Fruit fly (Drosophila melanogaster) whole organism, embryonic: ENCODE results near the gene CG42577.
A peak's percentile ranks its signal among the peaks of the same experiment; 100 is the strongest.

Experiments
- Adf1 ChIP-seq: fragments of 200-800 bp; sonication (Bioruptor generic); IDR thresholded peaks from 2 replicates; pipeline ENCODE4 v1.3.6; 2022; ENCODE audit warnings: missing biosample characterization, missing genetic modification characterization
- CG10979 ChIP-seq: fragments of 200-800 bp; sonication (Bioruptor generic); optimal IDR thresholded peaks from 2 replicates; lab custom pipeline; 2018; ENCODE audit warnings: missing biosample characterization, mild to moderate bottlenecking, missing genetic modification characterization, moderate library complexity
- CG12769 ChIP-seq: fragments of 200-800 bp; sonication (Bioruptor generic); optimal IDR thresholded peaks from 2 replicates; lab custom pipeline; 2019; ENCODE audit warnings: missing biosample characterization, mild to moderate bottlenecking, missing genetic modification characterization, moderate library complexity
- CG16813 ChIP-seq: fragments of 200-800 bp; sonication (Bioruptor generic); IDR thresholded peaks from 3 replicates; pipeline ENCODE4 v1.3.6; 2022; ENCODE audit warnings: missing biosample characterization, missing genetic modification characterization; ENCODE audit not compliant: partially characterized antibody
- CG18011 ChIP-seq: fragments of 200-800 bp; sonication (Bioruptor generic); optimal IDR thresholded peaks from 2 replicates; lab custom pipeline; 2017; ENCODE audit warnings: missing biosample characterization, missing genetic modification characterization, mild to moderate bottlenecking, moderate library complexity, missing genotype
- CG2120 ChIP-seq: fragments of 200-800 bp; sonication (Bioruptor generic); optimal IDR thresholded peaks from 3 replicates; lab custom pipeline; 2016; ENCODE audit warnings: missing biosample characterization, missing genetic modification characterization
- CG2129 ChIP-seq: fragments of 200-800 bp; sonication (Bioruptor generic); IDR thresholded peaks from 2 replicates; pipeline ENCODE4 v1.3.6; 2022; ENCODE audit warnings: missing biosample characterization, missing genetic modification characterization; ENCODE audit not compliant: partially characterized antibody
- CG4707 ChIP-seq: fragments of 200-800 bp; sonication (Bioruptor generic); optimal IDR thresholded peaks from 2 replicates; lab custom pipeline; 2018; ENCODE audit warnings: missing biosample characterization, mild to moderate bottlenecking, missing genetic modification characterization, moderate library complexity
- CG5245 ChIP-seq: fragments of 200-800 bp; sonication (Bioruptor generic); optimal IDR thresholded peaks from 3 replicates; lab custom pipeline; 2016; ENCODE audit warnings: missing biosample characterization, missing genetic modification characterization
- CG8359 ChIP-seq: fragments of 200-800 bp; sonication (Bioruptor generic); optimal IDR thresholded peaks from 2 replicates; lab custom pipeline; 2017; ENCODE audit warnings: missing biosample characterization, mild to moderate bottlenecking, missing genetic modification characterization, borderline replicate concordance
- D19A ChIP-seq: fragments of 200-800 bp; optimal IDR thresholded peaks from 3 replicates; lab custom pipeline; 2019; ENCODE audit warnings: missing biosample characterization, mild to moderate bottlenecking, missing genetic modification characterization, moderate library complexity
- Dfd ChIP-seq, 2 experiments: fragments of >200 bp; optimal IDR thresholded peaks; 2 replicates each; lab custom pipeline; 2017; ENCODE audit warnings: missing biosample characterization in 2 of 2, missing genetic modification characterization in 2 of 2
- Dip2 ChIP-seq: fragments of 200-800 bp; sonication (Bioruptor generic); IDR thresholded peaks from 2 replicates; pipeline ENCODE4 v1.3.6; 2022; ENCODE audit warnings: missing biosample characterization, missing genetic modification characterization
- E2f1 ChIP-seq: fragments of 200-800 bp; sonication (Bioruptor generic); IDR thresholded peaks from 2 replicates; pipeline ENCODE4 v1.3.6; 2022; ENCODE audit warnings: missing biosample characterization, missing genetic modification characterization
- Ets65A ChIP-seq: fragments of 200-800 bp; sonication (Bioruptor generic); peaks from one replicate; lab custom pipeline; 2016; ENCODE audit warnings: missing biosample characterization, missing genetic modification characterization
- HHEX ChIP-seq: fragments of 200-800 bp; sonication (Bioruptor generic); optimal IDR thresholded peaks from 3 replicates; lab custom pipeline; 2017; ENCODE audit warnings: missing biosample characterization, mild to moderate bottlenecking, missing genetic modification characterization, missing genetic modification reagents
- Hr78 ChIP-seq, 2 experiments: fragments of 200-800 bp in 1 of 2; fragments of >200 bp in 1 of 2; sonication (Bioruptor generic) in 1 of 2; optimal IDR thresholded peaks; 2 replicates each; lab custom pipeline; 2017 to 2019; ENCODE audit warnings: missing biosample characterization in 2 of 2, missing genetic modification characterization in 2 of 2, mild to moderate bottlenecking in 1 of 2, moderate library complexity in 1 of 2
- Lpt ChIP-seq: fragments of >200 bp; optimal IDR thresholded peaks from 2 replicates; lab custom pipeline; 2018; ENCODE audit warnings: missing biosample characterization, missing genetic modification characterization
- Med ChIP-seq: fragments of 200-800 bp; sonication (Bioruptor generic); peaks from one replicate; lab custom pipeline; 2016; ENCODE audit warnings: missing biosample characterization, missing genetic modification characterization, mild to moderate bottlenecking, inconsistent platforms, moderate library complexity
- Nf-YC ChIP-seq: fragments of 200-800 bp; optimal IDR thresholded peaks from 3 replicates; lab custom pipeline; 2019; ENCODE audit warnings: missing biosample characterization, mild to moderate bottlenecking, missing genetic modification characterization, moderate library complexity
- NfI ChIP-seq: fragments of 200-800 bp; sonication (Bioruptor generic); optimal IDR thresholded peaks from 3 replicates; lab custom pipeline; 2018; ENCODE audit warnings: missing biosample characterization, mild to moderate bottlenecking, missing genetic modification characterization, moderate library complexity
- Oaz ChIP-seq: fragments of 200-800 bp; sonication (Bioruptor generic); IDR thresholded peaks from 2 replicates; pipeline ENCODE4 v1.3.6; 2022; ENCODE audit warnings: missing biosample characterization, missing genetic modification characterization
- cad ChIP-seq: fragments of >200 bp; optimal IDR thresholded peaks from 2 replicates; lab custom pipeline; 2017; ENCODE audit warnings: missing biosample characterization, missing genetic modification characterization
- cg ChIP-seq: fragments of 200-800 bp; sonication (Bioruptor generic); optimal IDR thresholded peaks from 3 replicates; lab custom pipeline; 2019; ENCODE audit warnings: missing biosample characterization, mild to moderate bottlenecking, missing genetic modification characterization, moderate library complexity
- crol ChIP-seq: fragments of 200-800 bp; sonication (Bioruptor generic); IDR thresholded peaks from 2 replicates; pipeline ENCODE4 v1.3.6; 2022; ENCODE audit warnings: missing biosample characterization, missing genetic modification characterization
- exex ChIP-seq: fragments of 200-800 bp; sonication (Bioruptor generic); optimal IDR thresholded peaks from 4 replicates; lab custom pipeline; 2018; ENCODE audit warnings: missing biosample characterization, mild to moderate bottlenecking, missing genetic modification characterization, moderate library complexity
- fd3F ChIP-seq: fragments of 200-800 bp; sonication (Bioruptor generic); optimal IDR thresholded peaks from 2 replicates; lab custom pipeline; 2018; ENCODE audit warnings: missing biosample characterization, mild to moderate bottlenecking, missing genetic modification characterization, moderate library complexity
- kni ChIP-seq: fragments of 200-800 bp; sonication (Bioruptor generic); optimal IDR thresholded peaks from 3 replicates; lab custom pipeline; 2017; ENCODE audit warnings: mild to moderate bottlenecking, missing biosample characterization, missing genetic modification reagents, missing genetic modification characterization
- mld ChIP-seq: fragments of 200-800 bp; sonication (Bioruptor generic); IDR thresholded peaks from 3 replicates; pipeline ENCODE4 v1.3.6; 2022; ENCODE audit warnings: missing biosample characterization, missing genetic modification characterization; ENCODE audit not compliant: partially characterized antibody
- pfk ChIP-seq: fragments of 200-800 bp; sonication (Bioruptor generic); optimal IDR thresholded peaks from 2 replicates; lab custom pipeline; 2018; ENCODE audit warnings: missing biosample characterization, mild to moderate bottlenecking, missing genetic modification characterization, moderate library complexity
- row ChIP-seq: fragments of 200-800 bp; sonication (Bioruptor generic); IDR thresholded peaks from 3 replicates; pipeline ENCODE4 v1.3.6; 2022; ENCODE audit warnings: missing biosample characterization, missing genetic modification characterization
- scrt ChIP-seq: fragments of 200-800 bp; sonication (Bioruptor generic); optimal IDR thresholded peaks from 2 replicates; lab custom pipeline; 2018; ENCODE audit warnings: missing biosample characterization, mild to moderate bottlenecking, missing genetic modification characterization, moderate library complexity
- sr ChIP-seq: fragments of 200-800 bp; sonication (Bioruptor generic); IDR thresholded peaks from 3 replicates; pipeline ENCODE4 v1.3.6; 2022; ENCODE audit warnings: missing biosample characterization, missing genetic modification characterization
- zfh2 ChIP-seq: fragments of 200-800 bp; sonication (Bioruptor generic); optimal IDR thresholded peaks from 2 replicates; lab custom pipeline; 2016; ENCODE audit warnings: missing biosample characterization, missing genetic modification characterization

The CG42577 gene

DNA sequence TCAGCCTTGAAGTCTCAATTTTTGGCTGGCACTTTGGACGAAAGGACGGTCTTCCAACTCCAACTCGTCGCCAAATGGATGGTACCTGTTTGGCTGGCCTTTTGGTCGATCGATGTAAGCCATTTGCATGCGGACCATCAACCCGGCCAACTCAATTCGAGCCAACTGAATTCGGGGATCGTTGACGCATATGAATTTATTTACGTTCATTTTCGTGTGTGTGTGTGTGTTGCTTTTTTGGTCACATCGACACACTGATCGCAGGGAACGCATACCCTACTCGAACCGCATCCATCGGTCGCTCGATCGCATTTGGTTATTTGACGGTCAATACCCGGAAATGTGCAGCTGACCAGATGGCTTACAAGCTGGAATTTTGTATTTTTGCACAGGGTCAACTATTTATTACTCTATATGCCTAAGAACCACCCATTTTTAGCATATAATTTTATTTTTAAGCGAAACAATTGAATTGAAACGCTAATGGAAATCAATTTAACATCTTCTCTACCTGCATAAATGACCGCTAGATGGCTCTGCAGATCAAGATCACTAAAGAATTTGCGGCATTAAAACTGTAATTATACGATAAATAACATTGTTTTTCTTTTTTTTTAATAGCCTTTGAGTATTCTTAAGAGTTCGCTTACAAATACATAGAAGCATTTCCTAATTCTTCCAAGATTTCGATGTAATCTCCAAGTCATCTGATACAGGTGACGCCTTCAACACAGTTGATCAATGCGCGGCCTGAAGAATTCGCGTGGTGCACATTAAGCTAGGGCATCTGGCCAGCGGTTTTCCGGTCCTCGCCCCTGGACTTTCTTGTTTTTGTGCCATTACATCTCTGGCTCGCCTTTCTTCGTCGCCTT, 20.1 kb upstream of the CG42577 start (continued):
- peak; percentile 20 for TF ChIP-seq Ets65A
- TF ChIP-seq D19A (tag; lab: Kevin White, UChicago): peak; percentile 38
- TF ChIP-seq zfh2 (GFP tag; lab: Kevin White, UChicago): no peak
- no peak for TF ChIP-seq CG2129 (GFP tag; lab: Robert Waterston, UW)
- TF ChIP-seq pfk: no peak
- no peak for TF ChIP-seq CG4707 (GFP tag; lab: Kevin White, UChicago)
- TF ChIP-seq Lpt (GFP tag; lab: Kevin White, UChicago): no peak
- peak; percentile 70 for TF ChIP-seq Dip2 (GFP tag; lab: Robert Waterston, UW)
- TF ChIP-seq exex (tag; lab: Kevin White, UChicago): no peak
- TF ChIP-seq Nf-YC (tag; lab: Kevin White, UChicago): no peak
- no peak for TF ChIP-seq CG5245
- TF ChIP-seq CG10979: peak; percentile 85
- peak; percentile 20; the same call in 1 of the 3 replicates for TF ChIP-seq row
- no peak for TF ChIP-seq Hr78 (GFP tag; optimal IDR thresholded peaks at IDR 0.05; lab: Kevin White, UChicago)
- TF ChIP-seq cg (GFP tag; lab: Kevin White, UChicago): peak; percentile 13
- TF ChIP-seq CG2120 (GFP tag; lab: Kevin White, UChicago): no peak
- TF ChIP-seq CG18011 (GFP tag; lab: Kevin White, UChicago): no peak
- TF ChIP-seq CG8359 (GFP tag; lab: Kevin White, UChicago): no peak
- no peak for TF ChIP-seq Oaz (GFP tag; lab: Robert Waterston, UW)
- no peak for TF ChIP-seq cad (GFP tag; lab: Kevin White, UChicago)
- TF ChIP-seq Med (GFP tag; lab: Kevin White, UChicago): peak; percentile 14
- no peak for TF ChIP-seq mld (GFP tag; lab: Robert Waterston, UW)
- no peak for TF ChIP-seq HHEX (GFP tag; lab: Kevin White, UChicago)
- TF ChIP-seq Dfd (GFP tag; optimal IDR thresholded peaks at IDR 0.05; lab: Kevin White, UChicago): no peak
- TF ChIP-seq scrt (GFP tag; lab: Kevin White, UChicago): no peak
- TF ChIP-seq NfI (GFP tag; lab: Kevin White, UChicago): no peak

DNA sequence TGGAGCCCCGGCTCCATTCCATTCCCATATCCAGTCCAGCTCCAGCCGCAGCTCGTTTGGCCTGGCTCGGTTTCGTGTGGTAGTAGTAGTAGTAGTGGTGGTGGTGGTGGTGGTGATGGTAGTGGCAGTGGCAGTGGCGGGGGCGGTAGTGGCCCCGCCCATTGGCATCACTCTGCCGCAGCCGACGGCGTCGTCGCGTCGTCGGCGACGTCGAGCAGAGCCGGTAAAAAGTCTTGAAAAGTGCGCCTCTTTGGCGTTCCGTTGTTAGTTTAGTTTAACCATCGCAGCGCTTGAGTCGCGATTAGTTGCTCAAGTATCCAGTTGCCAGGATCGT, 19.5 kb upstream of the CG42577 start, which contains the start of gene obst-A:
obst-A (plus strand) TSS at position 248 of the 334 bp plus-strand sequence.
- peak; percentile 45 for TF ChIP-seq cg (GFP tag; lab: Kevin White, UChicago)
- peak; percentile 4 for TF ChIP-seq kni (GFP tag; lab: Kevin White, UChicago)
- TF ChIP-seq CG12769 (tag; lab: Kevin White, UChicago): peak; percentile 48
- peak; percentile 33; the same call in 1 of the 3 replicates for TF ChIP-seq sr (GFP tag; lab: Robert Waterston, UW)
- TF ChIP-seq crol: peak; percentile 26; the same call in 1 of the 2 replicates
- no peak for TF ChIP-seq E2f1 (GFP tag; lab: Robert Waterston, UW)
- TF ChIP-seq Adf1 (GFP tag; lab: Robert Waterston, UW): peak; percentile 49; the same call in 1 of the 2 replicates
- TF ChIP-seq CG16813 (GFP tag; lab: Robert Waterston, UW): no peak
- peak; percentile 7 for TF ChIP-seq Med (GFP tag; lab: Kevin White, UChicago)
- no peak for TF ChIP-seq fd3F
